Fruit fly (Drosophila melanogaster) whole organism, embryonic: ENCODE data around the gene jv.
A peak's percentile ranks its signal among the peaks of the same experiment; 100 is the strongest.

Experiments
- Adf1 ChIP-seq: fragments of 200-800 bp; sonication (Bioruptor generic); IDR thresholded peaks from 2 replicates; pipeline ENCODE4 v1.3.6; 2022; ENCODE audit warnings: missing biosample characterization, missing genetic modification characterization
- Atf-2 ChIP-seq: fragments of 200-800 bp; sonication (Bioruptor generic); optimal IDR thresholded peaks from 2 replicates; lab custom pipeline; 2016; ENCODE audit warnings: missing biosample characterization, missing genetic modification characterization
- Bgb ChIP-seq: fragments of 200-800 bp; sonication (Bioruptor generic); IDR thresholded peaks from 2 replicates; pipeline ENCODE4 v1.3.6; 2022; ENCODE audit warnings: missing biosample characterization, missing genetic modification characterization; ENCODE audit not compliant: partially characterized antibody
- Blimp-1 ChIP-seq: fragments of 200-800 bp; sonication (Bioruptor generic); optimal IDR thresholded peaks from 3 replicates; lab custom pipeline; 2018; ENCODE audit warnings: missing biosample characterization, missing genetic modification characterization, mild to moderate bottlenecking, moderate library complexity, missing genetic modification reagents
- CG11456 ChIP-seq: fragments of 200-800 bp; sonication (Bioruptor generic); IDR thresholded peaks from 3 replicates; pipeline ENCODE4 v1.3.6; 2022; ENCODE audit warnings: missing biosample characterization, missing genetic modification characterization
- CG12744 ChIP-seq: fragments of 200-800 bp; sonication (Bioruptor generic); optimal IDR thresholded peaks from 2 replicates; lab custom pipeline; 2016; ENCODE audit warnings: missing biosample characterization, missing genetic modification characterization
- CG13287 ChIP-seq: fragments of 200-800 bp; sonication (Bioruptor generic); IDR thresholded peaks from 2 replicates; pipeline ENCODE4 v1.3.6; 2022; ENCODE audit warnings: missing biosample characterization, missing genetic modification characterization; ENCODE audit not compliant: partially characterized antibody
- CG15479 ChIP-seq: fragments of 200-800 bp; sonication (Bioruptor generic); optimal IDR thresholded peaks from 3 replicates; lab custom pipeline; 2019; ENCODE audit warnings: missing biosample characterization, mild to moderate bottlenecking, missing genetic modification characterization, moderate library complexity
- CG17186 ChIP-seq: fragments of 200-800 bp; sonication (Bioruptor generic); optimal IDR thresholded peaks from 3 replicates; lab custom pipeline; 2017; ENCODE audit warnings: missing biosample characterization, missing genetic modification reagents, missing genetic modification characterization
- CG18599 ChIP-seq: fragments of 200-800 bp; sonication (Bioruptor generic); optimal IDR thresholded peaks from 3 replicates; lab custom pipeline; 2017; ENCODE audit warnings: missing biosample characterization, missing genetic modification characterization, mild to moderate bottlenecking, moderate library complexity, missing genetic modification reagents
- CG2678 ChIP-seq: fragments of 200-800 bp; sonication (Bioruptor generic); optimal IDR thresholded peaks from 3 replicates; lab custom pipeline; 2019; ENCODE audit warnings: missing biosample characterization, mild to moderate bottlenecking, missing genetic modification characterization, moderate library complexity
- CG31224 ChIP-seq: fragments of 200-800 bp; sonication (Bioruptor generic); IDR thresholded peaks from 2 replicates; pipeline ENCODE4 v1.3.6; 2022; ENCODE audit warnings: missing biosample characterization, missing genetic modification characterization
- CG32767 ChIP-seq: fragments of 200-800 bp; sonication (Bioruptor generic); IDR thresholded peaks from 2 replicates; pipeline ENCODE4 v1.3.6; 2022; ENCODE audit warnings: missing biosample characterization, missing genetic modification characterization
- CG6175 ChIP-seq: fragments of 200-800 bp; sonication (Bioruptor generic); IDR thresholded peaks from 3 replicates; pipeline ENCODE4 v1.3.6; 2022; ENCODE audit warnings: missing biosample characterization, missing genetic modification characterization
- CG6272 ChIP-seq: fragments of 200-800 bp; sonication (Bioruptor generic); IDR thresholded peaks from 2 replicates; pipeline ENCODE4 v1.3.6; 2022; ENCODE audit warnings: missing biosample characterization, missing genetic modification characterization
- CG6683 ChIP-seq: fragments of 200-800 bp; sonication (Bioruptor generic); optimal IDR thresholded peaks from 2 replicates; lab custom pipeline; 2017; ENCODE audit warnings: missing biosample characterization, mild to moderate bottlenecking, missing genetic modification characterization, missing genetic modification reagents
- CG7271 ChIP-seq: fragments of 200-800 bp; sonication (Bioruptor generic); optimal IDR thresholded peaks from 2 replicates; lab custom pipeline; 2018; ENCODE audit warnings: missing biosample characterization, mild to moderate bottlenecking, missing genetic modification characterization, moderate library complexity
- CG8281 ChIP-seq: fragments of 200-800 bp; sonication (Bioruptor generic); optimal IDR thresholded peaks from 2 replicates; lab custom pipeline; 2018; ENCODE audit warnings: missing biosample characterization, mild to moderate bottlenecking, missing genetic modification characterization, moderate library complexity
- CG8944 ChIP-seq: fragments of 200-800 bp; sonication (Bioruptor generic); optimal IDR thresholded peaks from 3 replicates; lab custom pipeline; 2016; ENCODE audit warnings: missing biosample characterization, missing genetic modification characterization
- CG9437 ChIP-seq: fragments of 200-800 bp; sonication (Bioruptor generic); optimal IDR thresholded peaks from 2 replicates; lab custom pipeline; 2018; ENCODE audit warnings: missing biosample characterization, mild to moderate bottlenecking, missing genetic modification characterization
- D ChIP-seq, 2 experiments: fragments of 200-800 bp in 1 of 2; fragments of >200 bp in 1 of 2; sonication (Bioruptor generic) in 1 of 2; optimal IDR thresholded peaks; 2 replicates in 1 of 2; 3 replicates in 1 of 2; lab custom pipeline; 2017; ENCODE audit warnings: mild to moderate bottlenecking in 1 of 2, missing biosample characterization in 1 of 2, missing genetic modification characterization in 1 of 2, missing genetic modification reagents in 1 of 2
- Fer2 ChIP-seq: fragments of 200-800 bp; sonication (Bioruptor generic); optimal IDR thresholded peaks from 2 replicates; lab custom pipeline; 2018; ENCODE audit warnings: missing biosample characterization, mild to moderate bottlenecking, missing genetic modification characterization, moderate library complexity
- Hmx ChIP-seq: fragments of 200-800 bp; sonication (Bioruptor generic); optimal IDR thresholded peaks from 2 replicates; lab custom pipeline; 2016; ENCODE audit warnings: missing biosample characterization, missing genetic modification characterization
- Med ChIP-seq: fragments of 200-800 bp; sonication (Bioruptor generic); peaks from one replicate; lab custom pipeline; 2016; ENCODE audit warnings: missing biosample characterization, missing genetic modification characterization, mild to moderate bottlenecking, inconsistent platforms, moderate library complexity
- Ravus ChIP-seq: fragments of 200-800 bp; sonication (Bioruptor generic); IDR thresholded peaks from 2 replicates; pipeline ENCODE4 v1.3.6; 2022; ENCODE audit warnings: missing biosample characterization, missing genetic modification characterization
- Sox100B ChIP-seq: fragments of 200-800 bp; sonication (Bioruptor generic); optimal IDR thresholded peaks from 3 replicates; lab custom pipeline; 2018; ENCODE audit warnings: missing biosample characterization, mild to moderate bottlenecking, missing genetic modification characterization
- amos ChIP-seq: fragments of 200-800 bp; sonication (Bioruptor generic); IDR thresholded peaks from 2 replicates; pipeline ENCODE4 v1.3.6; 2022; ENCODE audit warnings: missing biosample characterization, missing genetic modification characterization; ENCODE audit not compliant: partially characterized antibody
- az2 ChIP-seq: fragments of 200-800 bp; sonication (Bioruptor generic); optimal IDR thresholded peaks from 3 replicates; lab custom pipeline; 2016; ENCODE audit warnings: missing biosample characterization, missing genetic modification characterization
- en ChIP-seq: fragments of 200-800 bp; sonication (Bioruptor generic); optimal IDR thresholded peaks from 2 replicates; lab custom pipeline; 2016; ENCODE audit warnings: missing biosample characterization, missing genetic modification characterization
- eve ChIP-seq, 2 experiments: fragments of >200 bp; optimal IDR thresholded peaks; 2 replicates each; lab custom pipeline; 2017; ENCODE audit warnings: missing biosample characterization in 2 of 2, missing genetic modification characterization in 2 of 2
- fd96Cb ChIP-seq: fragments of 200-800 bp; sonication (Bioruptor generic); optimal IDR thresholded peaks from 2 replicates; lab custom pipeline; 2018; ENCODE audit warnings: missing biosample characterization, mild to moderate bottlenecking, missing genetic modification characterization, moderate library complexity
- ftz-f1 ChIP-seq: fragments of 200-800 bp; sonication (Bioruptor generic); optimal IDR thresholded peaks from 2 replicates; lab custom pipeline; 2016; ENCODE audit warnings: missing biosample characterization, missing genetic modification characterization
- gcm2 ChIP-seq: fragments of 200-800 bp; sonication (Bioruptor generic); optimal IDR thresholded peaks from 2 replicates; lab custom pipeline; 2016; ENCODE audit warnings: missing biosample characterization, missing genetic modification characterization
- gt ChIP-seq: fragments of 200-800 bp; sonication (Bioruptor generic); IDR thresholded peaks from 2 replicates; pipeline ENCODE4 v1.3.6; 2022; ENCODE audit warnings: missing biosample characterization, missing genetic modification characterization
- jigr1 ChIP-seq: fragments of 200-800 bp; sonication (Bioruptor generic); IDR thresholded peaks from 3 replicates; pipeline ENCODE4 v1.3.6; 2022; ENCODE audit warnings: missing biosample characterization, missing genetic modification characterization
- lilli ChIP-seq: fragments of 200-800 bp; sonication (Bioruptor generic); optimal IDR thresholded peaks from 3 replicates; lab custom pipeline; 2016; ENCODE audit warnings: missing biosample characterization, missing genetic modification characterization
- lov ChIP-seq, 2 experiments: fragments of 200-800 bp in 1 of 2; fragments of >200 bp in 1 of 2; sonication (Bioruptor generic) in 1 of 2; IDR thresholded peaks in 1 of 2; optimal IDR thresholded peaks in 1 of 2; 2 replicates in 1 of 2; 3 replicates in 1 of 2; pipeline versions ENCODE4 v1.3.6 to Lab custom; 2017 to 2022; ENCODE audit warnings: missing biosample characterization in 1 of 2, missing genetic modification characterization in 1 of 2
- nerfin-2 ChIP-seq: fragments of 200-800 bp; sonication (Bioruptor generic); IDR thresholded peaks from 2 replicates; pipeline ENCODE4 v1.3.6; 2022; ENCODE audit warnings: missing biosample characterization, missing genetic modification characterization; ENCODE audit not compliant: partially characterized antibody
- oc ChIP-seq: fragments of 200-800 bp; sonication (Bioruptor generic); optimal IDR thresholded peaks from 2 replicates; lab custom pipeline; 2018; ENCODE audit warnings: missing biosample characterization, mild to moderate bottlenecking, missing genetic modification characterization, moderate library complexity
- otp ChIP-seq: fragments of 200-800 bp; sonication (Bioruptor generic); IDR thresholded peaks from 3 replicates; pipeline ENCODE4, ENCODE4 v1.3.6; 2022; ENCODE audit warnings: missing biosample characterization, missing genetic modification characterization
- phol ChIP-seq: fragments of 200-800 bp; sonication (Bioruptor generic); optimal IDR thresholded peaks from 3 replicates; lab custom pipeline; 2018; ENCODE audit warnings: missing biosample characterization, mild to moderate bottlenecking, missing genetic modification characterization, moderate library complexity
- salm ChIP-seq: fragments of 200-800 bp; sonication (Bioruptor generic); optimal IDR thresholded peaks from 2 replicates; lab custom pipeline; 2018; ENCODE audit warnings: missing biosample characterization, mild to moderate bottlenecking, missing genetic modification characterization
- sens-2 ChIP-seq: fragments of 200-800 bp; sonication (Bioruptor generic); IDR thresholded peaks from 2 replicates; pipeline ENCODE4 v1.3.6; 2022; ENCODE audit warnings: missing biosample characterization, missing genetic modification characterization
- sr ChIP-seq: fragments of 200-800 bp; sonication (Bioruptor generic); IDR thresholded peaks from 3 replicates; pipeline ENCODE4 v1.3.6; 2022; ENCODE audit warnings: missing biosample characterization, missing genetic modification characterization
- tap ChIP-seq: fragments of 200-800 bp; optimal IDR thresholded peaks from 3 replicates; lab custom pipeline; 2019; ENCODE audit warnings: missing biosample characterization, mild to moderate bottlenecking, missing genetic modification characterization, moderate library complexity
- tll ChIP-seq, 2 experiments: fragments of 200-800 bp in 1 of 2; fragments of >200 bp in 1 of 2; sonication (Bioruptor generic) in 1 of 2; optimal IDR thresholded peaks; 2 replicates each; lab custom pipeline; 2017 to 2019; ENCODE audit warnings: missing biosample characterization in 2 of 2, missing genetic modification characterization in 2 of 2, mild to moderate bottlenecking in 1 of 2, moderate library complexity in 1 of 2
- vvl ChIP-seq: fragments of 200-800 bp; sonication (Bioruptor generic); IDR thresholded peaks from 2 replicates; pipeline ENCODE4 v1.3.6; 2022; ENCODE audit warnings: missing biosample characterization, missing genetic modification characterization
- yki ChIP-seq: fragments of >200 bp; optimal IDR thresholded peaks from 3 replicates; lab custom pipeline; 2018

The jv gene

dm6 chr3L:6550178-6550977 lies 38.9 kb downstream of the jv start, which contains the start of gene MCU (continued):
- peak; percentile 91 for TF ChIP-seq nerfin-2 (GFP tag; lab: Robert Waterston, UW)
- peak; percentile 55 for TF ChIP-seq lilli (GFP tag; lab: Kevin White, UChicago)
- no peak for TF ChIP-seq az2 (GFP tag; lab: Kevin White, UChicago)
- no peak for TF ChIP-seq salm (tag; lab: Kevin White, UChicago)
- peak in 1 of 2 experiments; percentile 66 for TF ChIP-seq eve (GFP tag; optimal IDR thresholded peaks at IDR 0.05; lab: Kevin White, UChicago)
- TF ChIP-seq jigr1 (GFP tag; lab: Robert Waterston, UW), result no peak
- TF ChIP-seq Fer2, result no peak
- no peak for TF ChIP-seq Blimp-1 (GFP tag; lab: Kevin White, UChicago)
- TF ChIP-seq gt (GFP tag; lab: Robert Waterston, UW), result no peak
- TF ChIP-seq fd96Cb (tag; lab: Kevin White, UChicago), result no peak
- TF ChIP-seq CG6175 (GFP tag; lab: Robert Waterston, UW), result no peak
- no peak for TF ChIP-seq sr (GFP tag; lab: Robert Waterston, UW)
- no peak for TF ChIP-seq CG12744
- TF ChIP-seq phol (tag; lab: Kevin White, UChicago), result peak; percentile 66
- TF ChIP-seq Atf-2 (GFP tag; lab: Kevin White, UChicago), result no peak
- TF ChIP-seq gcm2, result no peak
- TF ChIP-seq CG17186 (GFP tag; lab: Kevin White, UChicago), result peak; percentile 91
- no peak for TF ChIP-seq Sox100B
- no peak for TF ChIP-seq lov (optimal IDR thresholded peaks at IDR 0.05; lab: Kevin White, UChicago)
- TF ChIP-seq lov (GFP tag; IDR thresholded peaks at IDR 0.05; lab: Robert Waterston, UW), result no peak
- TF ChIP-seq CG6272 (GFP tag; lab: Robert Waterston, UW), result no peak
- TF ChIP-seq CG6683 (GFP tag; lab: Kevin White, UChicago), result no peak
- no peak for TF ChIP-seq CG15479
- TF ChIP-seq Bgb, result peak; percentile 98
- TF ChIP-seq yki (lab: Kevin White, UChicago), result no peak
- no peak for TF ChIP-seq CG9437 (GFP tag; lab: Kevin White, UChicago)
- TF ChIP-seq en (GFP tag; lab: Kevin White, UChicago), result no peak
- TF ChIP-seq sens-2, result no peak
- TF ChIP-seq Hmx (GFP tag; lab: Kevin White, UChicago), result no peak
- no peak for TF ChIP-seq D (optimal IDR thresholded peaks at IDR 0.05; lab: Kevin White, UChicago)
- no peak for TF ChIP-seq D (GFP tag; optimal IDR thresholded peaks at IDR 0.05; lab: Kevin White, UChicago)
- no peak for TF ChIP-seq CG32767 (GFP tag; lab: Robert Waterston, UW)
- 0 out of 3 replicates have a peak, but pooled peaks have one; percentile 5 for TF ChIP-seq CG11456 (GFP tag; lab: Robert Waterston, UW)
- no peak for TF ChIP-seq Adf1 (GFP tag; lab: Robert Waterston, UW)
- no peak for TF ChIP-seq CG8944 (GFP tag; lab: Kevin White, UChicago)
- no peak for TF ChIP-seq CG7271 (tag; lab: Kevin White, UChicago)
- peak; percentile 97; the same call in 1 of the 2 replicates for TF ChIP-seq amos (GFP tag; lab: Robert Waterston, UW)
- no peak for TF ChIP-seq ftz-f1 (GFP tag; lab: Kevin White, UChicago)
- TF ChIP-seq CG8281 (tag; lab: Kevin White, UChicago), result no peak
- TF ChIP-seq CG18599 (GFP tag; lab: Kevin White, UChicago), result no peak
- no peak for TF ChIP-seq otp (GFP tag; lab: Robert Waterston, UW)
- TF ChIP-seq CG13287 (GFP tag; lab: Robert Waterston, UW), result peak; percentile 96
- TF ChIP-seq tap (tag; lab: Kevin White, UChicago), result peak; percentile 9
- no peak for TF ChIP-seq Ravus
- TF ChIP-seq CG2678, result no peak
- TF ChIP-seq Med (GFP tag; lab: Kevin White, UChicago), result peak; percentile 74
- no peak for TF ChIP-seq oc (tag; lab: Kevin White, UChicago)
- TF ChIP-seq vvl (GFP tag; lab: Robert Waterston, UW), result peak; percentile 30; the same call in 1 of the 2 replicates
- no peak for TF ChIP-seq tll (GFP tag; optimal IDR thresholded peaks at IDR 0.05; lab: Kevin White, UChicago)
- no peak for TF ChIP-seq CG31224
